Fruit fly (Drosophila melanogaster): ENCODE measurements around the gene COX7B.

- peak; percentile 28 to 84 for TF ChIP-seq salr (GFP tag; optimal IDR thresholded peaks at IDR 0.05)
- peak; percentile 14 for TF ChIP-seq Ets21C (GFP tag; optimal IDR thresholded peaks at IDR 0.05)
- TF ChIP-seq esn (GFP tag; optimal IDR thresholded peaks at IDR 0.05): peak; percentile 63
- peak; percentile 76 for TF ChIP-seq net (GFP tag; optimal IDR thresholded peaks at IDR 0.05)
- peak; percentile 95 for TF ChIP-seq Eip78C (GFP tag)
- TF ChIP-seq acj6 (GFP tag; optimal IDR thresholded peaks at IDR 0.05): peak; percentile 73
- TF ChIP-seq CG3919 (GFP tag; optimal IDR thresholded peaks at IDR 0.05): peak; percentile 78
- TF ChIP-seq Blimp-1 (GFP tag; optimal IDR thresholded peaks at IDR 0.05): no peak
These were observed 9.1 kb upstream of the COX7B start for dm6 chr3L:17415967-17416749.

Measured in whole organism, prepupa.